Fruit fly (Drosophila melanogaster): ENCODE data around the gene CG8289.

The CG8289 gene

DNA sequence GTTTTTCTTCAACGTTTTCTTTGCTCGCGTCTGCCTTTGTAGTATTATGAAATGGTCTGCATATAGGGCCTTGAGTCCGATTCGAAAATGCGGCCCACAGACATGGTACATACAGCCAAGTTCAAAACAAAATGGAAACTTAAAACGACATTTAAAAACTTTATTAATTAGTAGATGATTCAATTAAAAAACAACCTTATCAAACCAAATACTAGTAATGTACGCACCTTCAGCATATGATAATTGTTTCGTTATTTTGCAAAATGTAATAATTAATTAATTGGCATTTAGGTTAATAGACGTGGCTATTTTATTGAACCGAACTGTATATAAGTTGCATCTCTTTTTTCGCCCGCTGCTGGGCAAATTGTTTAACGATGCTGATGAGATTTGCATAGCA is 41.1 kb downstream of the CG8289 start:
- TF ChIP-seq CG17801 (GFP tag; optimal IDR thresholded peaks at IDR 0.05; ENCODE audit: partially characterized antibody) = no peak

DNA sequence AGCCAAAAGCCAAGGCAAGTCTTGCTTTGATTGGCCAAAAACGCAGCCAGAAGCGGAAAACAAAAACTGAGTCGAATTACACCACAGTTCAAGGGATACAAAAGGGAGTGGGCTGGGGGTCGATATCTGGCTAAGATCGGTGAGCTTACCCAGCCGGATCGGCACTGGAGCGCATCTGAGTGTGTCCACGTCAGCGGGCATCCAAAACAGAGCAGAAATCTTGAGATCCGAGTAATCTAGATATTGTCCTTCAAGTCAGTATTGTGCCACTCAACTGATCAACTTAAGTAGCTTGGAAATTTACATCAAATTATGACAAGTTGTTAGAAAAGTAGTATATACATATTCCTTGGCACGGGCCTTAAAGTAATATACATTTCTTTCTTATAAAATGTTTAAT is 47.3 kb downstream of the CG8289 start, which contains the start of gene CG12992:
TSS of gene CG12992 (plus strand) at position 301 of the 400 bp plus-strand sequence.
- TF ChIP-seq CG17801 (GFP tag; optimal IDR thresholded peaks at IDR 0.05; ENCODE audit: partially characterized antibody) = no peak

DNA sequence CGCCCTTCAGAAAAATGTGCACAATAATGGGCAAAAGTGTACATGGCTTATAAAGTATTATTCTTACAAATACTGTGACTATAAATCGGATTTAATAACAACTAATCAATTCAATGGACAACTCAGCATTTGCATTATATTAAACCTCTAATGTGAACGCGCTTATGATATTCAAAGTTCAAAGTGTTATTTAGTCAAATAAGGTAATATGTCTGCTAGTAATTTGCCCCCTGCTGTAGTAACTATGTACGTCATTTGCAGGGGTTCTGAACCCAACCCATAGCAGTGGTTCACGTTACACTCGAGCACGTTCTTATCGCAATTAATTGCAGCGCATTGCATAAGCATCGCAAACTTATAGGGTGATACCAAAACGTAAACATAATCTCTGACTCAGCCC is 47.7 kb downstream of the CG8289 start:
- TF ChIP-seq CG17801 (GFP tag; optimal IDR thresholded peaks at IDR 0.05; ENCODE audit: partially characterized antibody) = peak; percentile 90

DNA sequence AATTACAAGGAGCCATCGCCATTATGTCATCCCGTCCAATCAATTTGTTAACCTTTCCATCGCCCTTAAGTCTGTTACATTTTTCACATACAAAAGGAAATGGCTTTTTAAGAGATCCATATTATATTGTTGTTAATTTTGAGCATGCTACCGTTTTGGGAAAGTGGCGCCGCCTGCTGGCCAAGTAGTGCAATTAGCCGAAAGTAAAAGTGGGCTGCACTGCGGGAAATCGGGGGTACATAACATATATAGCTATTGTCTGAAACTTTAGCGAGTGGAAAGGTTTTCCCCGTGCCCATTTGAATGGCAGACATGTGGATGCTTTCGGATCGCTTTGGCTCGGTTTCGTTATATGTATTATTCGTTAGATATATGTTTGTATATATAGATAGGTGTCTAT is 50.0 kb downstream of the CG8289 start:
- TF ChIP-seq CG17801 (GFP tag; optimal IDR thresholded peaks at IDR 0.05; ENCODE audit: partially characterized antibody) = no peak

DNA sequence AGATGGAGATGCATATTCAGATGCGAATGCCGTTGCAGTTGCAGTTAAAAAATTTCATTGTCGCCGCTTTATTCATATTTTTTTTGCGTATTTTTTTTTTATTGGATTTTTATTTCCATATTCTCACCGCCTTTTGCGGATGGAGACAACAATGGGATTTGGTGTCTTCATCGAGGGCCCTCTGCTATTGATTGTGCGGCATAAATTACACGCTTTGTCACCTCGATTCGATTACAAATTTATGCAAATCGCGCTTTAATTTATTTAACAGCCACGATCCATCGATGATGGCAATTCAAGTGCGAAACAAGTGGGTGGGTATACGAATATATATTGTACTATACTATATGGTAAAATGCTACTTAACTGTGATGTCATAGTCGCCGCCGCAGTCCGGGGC is 52.1 kb downstream of the CG8289 start:
- no peak for TF ChIP-seq CG17801 (GFP tag; optimal IDR thresholded peaks at IDR 0.05; ENCODE audit: partially characterized antibody)
